Fruit fly (Drosophila melanogaster): ENCODE data around the gene CG17026.

The CG17026 gene

dm6 chr3L:16015765-16016760 is 40.9 kb downstream of the CG17026 start (continued):
- peak; percentile 51 for TF ChIP-seq D19A (tag; optimal IDR thresholded peaks at IDR 0.05)
- no peak for TF ChIP-seq lmd (GFP tag; IDR thresholded peaks at IDR 0.05)
- peak; percentile 48 for TF ChIP-seq Blimp-1 (GFP tag; optimal IDR thresholded peaks at IDR 0.05)
- TF ChIP-seq CG4854 (GFP tag; optimal IDR thresholded peaks at IDR 0.05): no peak
- no peak for TF ChIP-seq chif (GFP tag; optimal IDR thresholded peaks at IDR 0.05)
- TF ChIP-seq nom (GFP tag; optimal IDR thresholded peaks at IDR 0.05): peak; percentile 31
- TF ChIP-seq CG34224 (GFP tag; IDR thresholded peaks at IDR 0.05; ENCODE audit: partially characterized antibody): no peak
- TF ChIP-seq stwl (tag; optimal IDR thresholded peaks at IDR 0.05): no peak
- no peak for TF ChIP-seq CG7963 (GFP tag; IDR thresholded peaks at IDR 0.05; ENCODE audit: partially characterized antibody)
- TF ChIP-seq Eip74EF (GFP tag; optimal IDR thresholded peaks at IDR 0.05): no peak
- TF ChIP-seq Fer1 (GFP tag; optimal IDR thresholded peaks at IDR 0.05): no peak
- no peak for TF ChIP-seq Tbp (GFP tag; optimal IDR thresholded peaks at IDR 0.05)
- TF ChIP-seq prd (optimal IDR thresholded peaks at IDR 0.05): no peak
- TF ChIP-seq prd (GFP tag; IDR thresholded peaks at IDR 0.05): no peak
- no peak for TF ChIP-seq grn (GFP tag; optimal IDR thresholded peaks at IDR 0.05)
- no peak for TF ChIP-seq CG32767 (GFP tag; IDR thresholded peaks at IDR 0.05)
- no peak for TF ChIP-seq CG12942 (GFP tag; optimal IDR thresholded peaks at IDR 0.05)
- 0 out of 2 replicates have a peak, but pooled peaks have one; percentile 2 for TF ChIP-seq CG1024 (GFP tag; IDR thresholded peaks at IDR 0.05)
- no peak for TF ChIP-seq CG7271 (tag; optimal IDR thresholded peaks at IDR 0.05)
- no peak for TF ChIP-seq pfk (GFP tag; optimal IDR thresholded peaks at IDR 0.05)
- no peak for TF ChIP-seq onecut (GFP tag; IDR thresholded peaks at IDR 0.05)
- TF ChIP-seq maf-S (GFP tag; optimal IDR thresholded peaks at IDR 0.05): no peak
- no peak for TF ChIP-seq CG2129 (GFP tag; IDR thresholded peaks at IDR 0.05; ENCODE audit: partially characterized antibody)
- TF ChIP-seq E2f2 (GFP tag; IDR thresholded peaks at IDR 0.05): no peak
- TF ChIP-seq phol (tag; optimal IDR thresholded peaks at IDR 0.05): peak; percentile 58
- TF ChIP-seq Spps (tag; optimal IDR thresholded peaks at IDR 0.05): peak; percentile 35
- TF ChIP-seq insv (GFP tag; optimal IDR thresholded peaks at IDR 0.05): no peak
- TF ChIP-seq Usf (GFP tag; optimal IDR thresholded peaks at IDR 0.05): no peak
- TF ChIP-seq usp (GFP tag; optimal IDR thresholded peaks at IDR 0.05): no peak
- TF ChIP-seq Atf3 (GFP tag; optimal IDR thresholded peaks at IDR 0.05): no peak
- TF ChIP-seq CG18619 (GFP tag; optimal IDR thresholded peaks at IDR 0.05): no peak
- TF ChIP-seq caup (GFP tag; optimal IDR thresholded peaks at IDR 0.05; ENCODE audit: severe bottlenecking): no peak
- no peak for TF ChIP-seq ssp (GFP tag; IDR thresholded peaks at IDR 0.05)
- no peak for TF ChIP-seq NC2β (GFP tag; optimal IDR thresholded peaks at IDR 0.05)
- peak; percentile 30 for TF ChIP-seq CG7839 (tag; optimal IDR thresholded peaks at IDR 0.05)
- no peak for TF ChIP-seq CG4617 (GFP tag; optimal IDR thresholded peaks at IDR 0.05; ENCODE audit: borderline replicate concordance)
- no peak for TF ChIP-seq CG15269 (tag; optimal IDR thresholded peaks at IDR 0.05)
- no peak for TF ChIP-seq CG6272 (GFP tag; IDR thresholded peaks at IDR 0.05)
- no peak for TF ChIP-seq B-H2 (GFP tag; optimal IDR thresholded peaks at IDR 0.05)
- TF ChIP-seq CG16813 (GFP tag; IDR thresholded peaks at IDR 0.05; ENCODE audit: partially characterized antibody): no peak
- TF ChIP-seq tup (GFP tag; optimal IDR thresholded peaks at IDR 0.05): no peak
- TF ChIP-seq twi (tag; optimal IDR thresholded peaks at IDR 0.05): no peak
- no peak for TF ChIP-seq Atf-2 (GFP tag; optimal IDR thresholded peaks at IDR 0.05)
- TF ChIP-seq CG14710 (tag; optimal IDR thresholded peaks at IDR 0.05): peak; percentile 77
- TF ChIP-seq pan (optimal IDR thresholded peaks at IDR 0.05): peak in 1 of 2 experiments; percentile 21
- peak in 1 of 2 experiments; percentile 36 for TF ChIP-seq pan (GFP tag; optimal IDR thresholded peaks at IDR 0.05 in 1 of 2, IDR thresholded peaks at IDR 0.05 in 1 of 2)
- no peak for TF ChIP-seq Hmx (GFP tag; optimal IDR thresholded peaks at IDR 0.05)
- no peak for TF ChIP-seq zen2 (GFP tag; IDR thresholded peaks at IDR 0.05; ENCODE audit: partially characterized antibody)

Data from whole organism, embryonic.